Worm (Caenorhabditis elegans): ENCODE results near the gene srw-143.

The srw-143 gene

ce11 chrV:2896198-2896660 lies 45.1 kb downstream of the srw-143 start, which contains the start of gene pals-32:
TSS of gene pals-32 (plus strand) at chrV:2896610.
- TF ChIP-seq M03D4.4 (tag; optimal IDR thresholded peaks at IDR 0.05) (no peak), ces-1 (GFP tag; optimal IDR thresholded peaks at IDR 0.05) (no peak), blmp-1 (tag; optimal IDR thresholded peaks at IDR 0.05) (no peak), nhr-28 (tag; optimal IDR thresholded peaks at IDR 0.05) (no peak), unc-62 (GFP tag; optimal IDR thresholded peaks at IDR 0.05) (no peak), mls-2 (tag; optimal IDR thresholded peaks at IDR 0.05) (no peak), ceh-43 (GFP tag; optimal IDR thresholded peaks at IDR 0.05) (no peak)

ce11 chrV:2892976-2893375 lies 48.3 kb downstream of the srw-143 start, which contains the start of gene srh-127:
TSS of gene srh-127 (plus strand) at chrV:2893276.
- TF ChIP-seq ztf-11 (tag; optimal IDR thresholded peaks at IDR 0.05) (no peak), hlh-1 (tag; optimal IDR thresholded peaks at IDR 0.05) (no peak), ces-1 (GFP tag; optimal IDR thresholded peaks at IDR 0.05) (no peak), elt-1 (tag; optimal IDR thresholded peaks at IDR 0.05; ENCODE audit: borderline replicate concordance, insufficient read depth) (no peak), mls-2 (tag; optimal IDR thresholded peaks at IDR 0.05) (no peak), nhr-12 (tag; optimal IDR thresholded peaks at IDR 0.05) (no peak), mab-5 (tag; optimal IDR thresholded peaks at IDR 0.05) (no peak), M03D4.4 (tag; optimal IDR thresholded peaks at IDR 0.05) (no peak), nhr-2 (tag; optimal IDR thresholded peaks at IDR 0.05) (no peak), ham-2 (GFP tag; optimal IDR thresholded peaks at IDR 0.05) (no peak), elt-3 (tag; optimal IDR thresholded peaks at IDR 0.05) (no peak)

ce11 chrV:2891927-2892326 lies 49.4 kb downstream of the srw-143 start, which contains the start of gene F37B4.15:
TSS of gene F37B4.15 (plus strand) at chrV:2892227.
- TF ChIP-seq mls-2 (tag; optimal IDR thresholded peaks at IDR 0.05) (no peak), lsy-2 (tag; optimal IDR thresholded peaks at IDR 0.05) (no peak), nhr-28 (tag; optimal IDR thresholded peaks at IDR 0.05) (no peak), M03D4.4 (tag; optimal IDR thresholded peaks at IDR 0.05) (no peak), mab-5 (tag; optimal IDR thresholded peaks at IDR 0.05) (no peak), sem-2 (GFP tag; optimal IDR thresholded peaks at IDR 0.05) (no peak), unc-62 (GFP tag; optimal IDR thresholded peaks at IDR 0.05) (no peak), nhr-76 (tag; optimal IDR thresholded peaks at IDR 0.05) (no peak), nhr-2 (tag; optimal IDR thresholded peaks at IDR 0.05) (no peak), ztf-11 (tag; optimal IDR thresholded peaks at IDR 0.05) (no peak), nhr-237 (tag; optimal IDR thresholded peaks at IDR 0.05) (no peak)
